Fruit fly (Drosophila melanogaster): Measurements from ENCODE around the gene CG42266.
A peak's percentile ranks its signal among the peaks of the same experiment; 100 is the strongest.

CG42266 gene

DNA sequence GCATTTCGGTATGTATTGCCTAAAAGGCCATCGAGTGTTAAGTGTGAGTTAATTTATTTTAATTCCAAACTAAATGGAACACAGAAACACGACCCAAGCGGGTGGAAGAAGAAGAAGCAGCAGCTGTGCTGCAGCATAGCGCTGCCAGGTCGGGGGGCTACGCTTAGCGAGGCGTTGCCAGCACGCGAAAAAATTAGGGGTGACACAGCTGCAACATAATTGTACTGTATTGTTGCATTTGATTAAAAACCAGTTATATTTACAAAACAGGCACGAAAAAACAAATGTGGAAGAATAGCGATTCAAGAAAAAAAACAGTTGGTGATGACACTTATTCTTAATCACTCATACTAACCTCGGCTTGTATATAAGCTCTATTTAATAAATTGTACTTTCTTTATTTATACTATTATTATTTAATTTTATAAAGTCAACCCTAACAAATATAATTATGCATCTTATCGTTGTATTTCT lies 10.0 kb upstream of the CG42266 start:
- TF ChIP-seq OdsH (GFP tag; optimal IDR thresholded peaks at IDR 0.05) (peak; percentile 84), Mio (GFP tag; optimal IDR thresholded peaks at IDR 0.05) (no peak), Vsx2 (GFP tag; optimal IDR thresholded peaks at IDR 0.05; ENCODE audit: partially characterized antibody) (no peak), CG32264 (GFP tag; optimal IDR thresholded peaks at IDR 0.05) (peak; percentile 59), Hnf4 (GFP tag; optimal IDR thresholded peaks at IDR 0.05) (no peak), lola (GFP tag; optimal IDR thresholded peaks at IDR 0.05) (no peak), woc (GFP tag; optimal IDR thresholded peaks at IDR 0.05) (peak; percentile 39), Hr83 (GFP tag; optimal IDR thresholded peaks at IDR 0.05; ENCODE audit: poor library complexity, severe bottlenecking) (peak; percentile 84), Dif (GFP tag; optimal IDR thresholded peaks at IDR 0.05; ENCODE audit: partially characterized antibody) (no peak), CrebA (GFP tag; optimal IDR thresholded peaks at IDR 0.05; ENCODE audit: borderline replicate concordance) (no peak), brk (GFP tag; optimal IDR thresholded peaks at IDR 0.05) (no peak), dl (GFP tag; optimal IDR thresholded peaks at IDR 0.05; ENCODE audit: insufficient read depth in 1 of 2, partially characterized antibody in 2 of 2) (no peak), HLH106 (tag; optimal IDR thresholded peaks at IDR 0.05) (peak; percentile 91), h (GFP tag; optimal IDR thresholded peaks at IDR 0.05) (peak; percentile 78), foxo (GFP tag; optimal IDR thresholded peaks at IDR 0.05) (peak in 1 of 2 experiments; percentile 93), Hr78 (GFP tag; optimal IDR thresholded peaks at IDR 0.05) (no peak), psq (GFP tag; optimal IDR thresholded peaks at IDR 0.05) (no peak), GATAd (GFP tag; optimal IDR thresholded peaks at IDR 0.05) (peak; percentile 42), dmrt93B (GFP tag; optimal IDR thresholded peaks at IDR 0.05) (peak; percentile 78), N (GFP tag; optimal IDR thresholded peaks at IDR 0.05) (no peak), fru (GFP tag; optimal IDR thresholded peaks at IDR 0.05) (peak; percentile 77), CG9705 (GFP tag; optimal IDR thresholded peaks at IDR 0.05) (peak; percentile 60), Rel (GFP tag; optimal IDR thresholded peaks at IDR 0.05) (no peak), Rel (tag; optimal IDR thresholded peaks at IDR 0.05) (peak; percentile 89), sv (GFP tag; optimal IDR thresholded peaks at IDR 0.05) (peak; percentile 51), sage (GFP tag; optimal IDR thresholded peaks at IDR 0.05) (peak; percentile 56), Myc (optimal IDR thresholded peaks at IDR 0.05) (no peak), dsf (GFP tag; optimal IDR thresholded peaks at IDR 0.05; ENCODE audit: borderline replicate concordance) (no peak), rgr (GFP tag; optimal IDR thresholded peaks at IDR 0.05) (peak; percentile 88), Sp1 (GFP tag; optimal IDR thresholded peaks at IDR 0.05) (peak; percentile 87), ey (GFP tag; optimal IDR thresholded peaks at IDR 0.05) (peak; percentile 80), Jra (GFP tag; optimal IDR thresholded peaks at IDR 0.05) (peak; percentile 34)

DNA sequence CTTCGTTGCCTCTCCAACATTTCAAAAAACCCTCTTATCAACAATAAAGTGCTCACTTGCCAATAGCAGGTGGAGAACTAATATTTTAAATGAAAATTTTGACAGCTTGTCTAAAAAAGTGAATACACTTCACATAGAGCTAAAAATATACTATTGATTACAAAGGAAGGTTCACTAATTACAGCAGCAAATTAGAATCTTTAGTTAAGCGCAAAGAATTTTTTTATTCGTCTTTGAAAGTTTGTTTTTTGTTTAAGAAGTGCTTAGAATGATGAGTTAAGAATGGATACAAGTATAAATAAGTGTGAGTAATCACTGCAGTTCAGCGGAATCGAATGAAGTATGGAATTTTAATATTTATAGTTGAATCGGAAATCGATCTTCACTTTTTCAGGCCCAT lies 2.1 kb upstream of the CG42266 start, which contains the start of gene CG44405:
TSS of gene CG44405 (minus strand) at position 101 of the 400 bp plus-strand sequence.
- TF ChIP-seq Rel (GFP tag; optimal IDR thresholded peaks at IDR 0.05) (no peak), Rel (tag; optimal IDR thresholded peaks at IDR 0.05) (no peak), Hr78 (GFP tag; optimal IDR thresholded peaks at IDR 0.05) (no peak), Sp1 (GFP tag; optimal IDR thresholded peaks at IDR 0.05) (no peak), foxo (GFP tag; optimal IDR thresholded peaks at IDR 0.05) (no peak), CG9705 (GFP tag; optimal IDR thresholded peaks at IDR 0.05) (no peak), lola (GFP tag; optimal IDR thresholded peaks at IDR 0.05) (no peak), Dif (GFP tag; optimal IDR thresholded peaks at IDR 0.05; ENCODE audit: partially characterized antibody) (no peak), rgr (GFP tag; optimal IDR thresholded peaks at IDR 0.05) (no peak), Dfd (GFP tag; optimal IDR thresholded peaks at IDR 0.05) (no peak), psq (GFP tag; optimal IDR thresholded peaks at IDR 0.05) (no peak), GATAd (GFP tag; optimal IDR thresholded peaks at IDR 0.05) (no peak), CrebA (GFP tag; optimal IDR thresholded peaks at IDR 0.05; ENCODE audit: borderline replicate concordance) (no peak), CG32264 (GFP tag; optimal IDR thresholded peaks at IDR 0.05) (no peak), pan (optimal IDR thresholded peaks at IDR 0.05) (no peak), Jra (GFP tag; optimal IDR thresholded peaks at IDR 0.05) (no peak), Hnf4 (GFP tag; optimal IDR thresholded peaks at IDR 0.05) (no peak)

DNA sequence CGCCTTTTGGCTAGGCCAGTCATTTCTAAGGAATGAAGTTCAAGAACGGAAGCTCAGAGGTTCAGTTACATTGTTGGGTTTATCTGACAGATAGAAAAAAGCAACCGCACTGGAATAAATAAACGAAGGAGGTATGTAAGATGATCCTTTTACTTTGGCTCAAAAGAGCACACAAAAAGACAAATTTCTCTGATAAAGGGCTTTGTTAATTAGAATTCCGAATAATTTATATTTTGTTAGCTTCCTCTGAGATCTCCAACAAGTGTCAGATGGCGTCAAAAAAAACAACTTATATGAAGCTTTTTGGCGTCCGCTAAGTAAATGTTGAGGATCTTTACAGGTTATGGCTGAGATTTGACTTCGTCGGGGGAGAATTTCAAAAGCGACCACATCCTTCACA lies 2.4 kb downstream of the CG42266 start, which contains the start of gene CG31817:
TSS of gene CG31817 (minus strand) at position 101 of the 400 bp plus-strand sequence.
- TF ChIP-seq sage (GFP tag; optimal IDR thresholded peaks at IDR 0.05) (no peak), ey (GFP tag; optimal IDR thresholded peaks at IDR 0.05) (no peak), Jra (GFP tag; optimal IDR thresholded peaks at IDR 0.05) (no peak), Vsx2 (GFP tag; optimal IDR thresholded peaks at IDR 0.05; ENCODE audit: partially characterized antibody) (no peak)
